Worm (Caenorhabditis elegans): Measurements from ENCODE around the gene K08D10.11.
"Not testable (repeated sequence)": the region's sequence is repeated elsewhere in the genome, so short reads cannot be mapped to it uniquely, and the experiment has no call there.

Gene K08D10.11

DNA sequence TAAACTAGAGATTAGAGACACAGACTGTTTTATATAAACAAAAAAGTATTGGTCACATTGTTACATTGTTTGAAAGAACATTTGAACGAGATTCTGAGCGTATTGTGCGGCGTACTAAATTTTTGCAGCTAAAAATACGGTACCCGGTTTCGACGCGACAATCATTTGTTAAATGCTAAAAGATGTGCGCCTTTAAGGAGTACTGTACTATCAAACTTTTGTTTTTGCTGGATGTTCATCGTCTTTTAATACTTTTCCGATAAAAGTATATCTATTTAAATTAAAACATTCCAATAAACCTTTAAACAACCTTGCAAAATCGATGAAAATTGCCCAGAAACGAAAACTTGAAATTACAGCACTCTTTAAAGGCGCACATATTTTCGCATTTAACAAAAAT is 10.7 kb upstream of the K08D10.11 start, which contains the start of gene K06B9.6:
Gene K06B9.6 (minus strand): TSS at position 101 of the 400 bp plus-strand sequence.
- TF ChIP-seq dao-5, him-1, W03F9.2 (tag; optimal IDR thresholded peaks at IDR 0.05): not testable (repeated sequence)

DNA sequence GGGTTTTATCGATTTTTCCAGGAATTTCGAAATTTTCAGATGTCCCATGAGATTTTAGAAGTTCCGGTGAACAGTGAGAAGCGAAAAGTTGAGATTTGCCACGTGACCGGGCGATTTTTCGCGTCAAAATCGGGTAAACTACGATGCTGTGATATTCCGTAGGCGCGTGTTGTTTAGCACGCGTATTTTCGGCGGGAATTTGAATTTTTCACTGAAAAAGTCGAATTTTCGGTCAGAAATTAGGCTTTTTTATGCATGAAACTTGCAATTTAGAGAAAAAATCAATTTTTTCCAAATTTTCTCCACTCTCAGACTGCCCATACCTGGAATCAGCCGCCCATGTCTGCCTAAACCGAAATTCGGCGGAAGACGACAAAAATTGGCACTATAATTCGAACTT is 7.6 kb downstream of the K08D10.11 start, which contains the start of gene tsen-34:
Gene tsen-34 (plus strand): TSS at position 34 of the 400 bp plus-strand sequence.
- TF ChIP-seq dao-5 (tag; optimal IDR thresholded peaks at IDR 0.05) (no peak), W03F9.2 (tag; optimal IDR thresholded peaks at IDR 0.05) (no peak)

DNA sequence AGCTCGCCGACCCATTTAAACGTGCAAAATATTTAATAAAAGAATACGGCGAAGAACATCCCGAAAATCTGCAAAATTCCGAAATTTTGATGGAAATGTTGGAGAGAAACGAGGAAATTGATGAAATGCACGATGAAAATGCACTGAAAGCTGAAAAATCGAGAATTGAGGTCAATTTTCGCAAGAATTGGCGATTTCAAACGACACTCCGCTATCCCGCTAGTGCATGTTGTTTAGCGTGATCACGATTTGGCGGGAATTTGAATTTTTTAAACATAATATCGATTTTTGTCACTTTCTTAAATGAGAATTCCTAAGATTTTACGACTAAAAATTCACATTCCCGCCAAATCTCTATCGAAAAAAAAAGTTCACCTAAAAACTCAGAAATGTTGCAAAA is 8.4 kb downstream of the K08D10.11 start:
- no peak for TF ChIP-seq dao-5 (tag; optimal IDR thresholded peaks at IDR 0.05)
- TF ChIP-seq him-1 (tag; optimal IDR thresholded peaks at IDR 0.05): no peak
- no peak for TF ChIP-seq W03F9.2 (tag; optimal IDR thresholded peaks at IDR 0.05)

DNA sequence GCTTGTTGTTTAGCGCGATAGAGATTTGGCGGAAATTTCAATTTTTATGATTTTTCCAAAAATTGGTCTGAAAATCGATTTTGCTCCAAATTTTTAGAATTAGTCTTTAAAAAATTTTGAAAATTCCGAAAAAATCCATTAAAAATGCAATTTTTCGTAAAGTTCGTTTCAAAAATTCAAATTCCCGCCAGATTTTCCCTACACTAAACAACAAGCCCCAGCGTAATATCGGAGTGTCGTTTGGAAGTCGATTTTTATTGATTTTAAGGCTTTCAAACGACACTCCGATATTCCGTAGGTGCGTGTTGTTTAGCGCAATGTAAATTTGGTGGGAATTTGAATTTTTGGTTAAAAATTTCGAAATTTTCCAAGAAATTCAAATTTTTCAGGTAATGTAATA is 9.3 kb downstream of the K08D10.11 start:
- no peak for TF ChIP-seq dao-5 (tag; optimal IDR thresholded peaks at IDR 0.05)
- TF ChIP-seq W03F9.2 (tag; optimal IDR thresholded peaks at IDR 0.05): no peak
- TF ChIP-seq him-1 (tag; optimal IDR thresholded peaks at IDR 0.05): no peak

DNA sequence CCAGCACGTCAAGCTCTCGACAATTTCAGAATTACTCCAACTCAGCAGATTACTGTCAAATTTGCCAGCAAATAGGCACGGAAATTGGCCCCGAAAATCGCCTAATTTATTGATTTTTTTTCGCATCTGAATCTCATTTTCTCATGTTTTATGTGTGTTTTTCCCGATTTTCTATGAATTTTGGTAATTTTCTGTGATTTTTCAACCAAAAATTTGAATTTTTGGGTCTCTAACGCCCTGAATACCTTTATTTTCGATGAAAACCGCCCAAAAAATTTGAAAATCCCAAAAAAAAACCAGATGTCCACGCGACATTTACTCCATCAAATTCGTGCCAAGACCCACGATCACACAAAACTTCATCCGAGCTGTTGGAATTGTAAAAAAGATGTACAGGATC is 9.9 kb downstream of the K08D10.11 start, which contains the start of gene dnj-15:
Gene dnj-15 (plus strand): TSS at position 301 of the 400 bp plus-strand sequence.
- no peak for TF ChIP-seq him-1 (tag; optimal IDR thresholded peaks at IDR 0.05)
- no peak for TF ChIP-seq W03F9.2 (tag; optimal IDR thresholded peaks at IDR 0.05)
- TF ChIP-seq dao-5 (tag; optimal IDR thresholded peaks at IDR 0.05): no peak

DNA sequence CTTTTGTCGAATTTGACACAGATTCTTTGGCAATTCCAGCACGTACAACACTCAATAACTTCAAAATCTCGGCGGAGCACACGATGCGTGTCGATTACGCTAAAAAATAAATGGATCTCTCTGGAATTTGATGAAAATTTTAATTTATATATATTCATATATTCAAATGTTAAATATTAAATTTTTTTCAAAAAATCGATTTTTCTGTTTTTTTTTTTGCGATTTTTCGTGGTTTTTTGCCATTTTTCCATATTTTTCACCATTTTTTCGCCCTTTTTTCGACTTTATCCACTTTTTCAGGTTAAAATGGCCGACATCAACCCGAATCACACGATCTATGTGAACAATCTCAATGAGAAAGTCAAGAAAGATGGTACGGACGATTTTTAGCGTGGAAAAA is 12.2 kb downstream of the K08D10.11 start, which contains the start of gene rnp-3:
Gene rnp-3 (plus strand): TSS at position 301 of the 400 bp plus-strand sequence.
- TF ChIP-seq W03F9.2 (tag; optimal IDR thresholded peaks at IDR 0.05) (no peak), him-1 (tag; optimal IDR thresholded peaks at IDR 0.05) (no peak), dao-5 (tag; optimal IDR thresholded peaks at IDR 0.05) (no peak)

DNA sequence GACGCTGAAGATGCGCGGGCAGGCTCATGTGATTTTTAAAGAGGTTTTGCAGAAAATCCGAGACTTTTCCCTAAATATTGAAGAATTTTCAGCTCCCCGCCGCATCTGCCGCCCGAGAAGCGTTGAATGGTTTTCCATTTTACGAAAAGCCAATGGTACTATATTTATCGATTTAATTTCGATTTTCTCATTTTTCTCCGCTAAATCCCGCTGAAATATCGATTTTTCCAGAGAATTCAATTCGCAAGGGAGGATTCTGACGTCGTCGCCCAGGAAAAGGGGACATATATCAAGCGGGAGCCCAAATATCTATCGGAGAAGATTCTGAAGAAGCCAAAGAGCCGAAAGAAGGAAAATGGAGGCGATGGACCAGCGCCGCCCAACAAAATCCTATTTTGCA is 13.8 kb downstream of the K08D10.11 start:
- TF ChIP-seq W03F9.2 (tag; optimal IDR thresholded peaks at IDR 0.05): no peak
- TF ChIP-seq him-1 (tag; optimal IDR thresholded peaks at IDR 0.05): no peak
- TF ChIP-seq dao-5 (tag; optimal IDR thresholded peaks at IDR 0.05): no peak

DNA sequence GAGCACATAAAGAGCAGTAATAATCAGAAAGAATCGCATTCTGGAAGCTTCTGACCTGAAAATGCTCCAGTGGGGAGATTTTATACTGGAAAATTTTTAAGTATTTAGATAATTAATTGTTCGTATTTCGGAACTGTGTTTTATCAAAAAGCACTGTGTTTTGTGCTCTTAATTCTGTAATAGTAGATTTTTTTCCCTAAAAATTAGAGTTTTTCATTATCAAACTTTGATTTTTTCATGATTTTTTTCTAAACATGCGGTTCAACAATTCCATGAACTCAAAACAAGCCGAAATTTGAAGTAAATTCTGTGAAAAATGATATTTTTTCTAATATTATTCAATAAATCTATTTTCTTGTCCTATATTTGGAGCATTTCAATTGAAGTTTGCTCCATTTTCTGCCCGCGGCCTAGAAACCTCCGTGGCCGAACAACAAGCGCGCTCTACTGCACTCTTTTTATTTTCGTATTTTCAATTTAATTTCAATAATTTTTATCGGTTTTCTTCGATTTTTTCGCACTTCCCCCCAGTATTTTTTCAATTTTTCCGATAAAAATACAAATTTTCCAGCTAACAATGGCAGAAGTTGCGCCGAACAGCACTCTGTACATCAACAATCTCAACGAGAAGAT is 14.4 kb downstream of the K08D10.11 start, which contains the start of the genes K08D10.13 and rnp-2:
Gene K08D10.13 (minus strand): TSS at position 51 of the 633 bp plus-strand sequence.
Gene rnp-2 (plus strand): TSS at position 546 of the 633 bp plus-strand sequence.
- TF ChIP-seq dao-5 (tag; optimal IDR thresholded peaks at IDR 0.05) (no peak), W03F9.2 (tag; optimal IDR thresholded peaks at IDR 0.05) (peak; percentile 64), him-1 (tag; optimal IDR thresholded peaks at IDR 0.05) (no peak)

DNA sequence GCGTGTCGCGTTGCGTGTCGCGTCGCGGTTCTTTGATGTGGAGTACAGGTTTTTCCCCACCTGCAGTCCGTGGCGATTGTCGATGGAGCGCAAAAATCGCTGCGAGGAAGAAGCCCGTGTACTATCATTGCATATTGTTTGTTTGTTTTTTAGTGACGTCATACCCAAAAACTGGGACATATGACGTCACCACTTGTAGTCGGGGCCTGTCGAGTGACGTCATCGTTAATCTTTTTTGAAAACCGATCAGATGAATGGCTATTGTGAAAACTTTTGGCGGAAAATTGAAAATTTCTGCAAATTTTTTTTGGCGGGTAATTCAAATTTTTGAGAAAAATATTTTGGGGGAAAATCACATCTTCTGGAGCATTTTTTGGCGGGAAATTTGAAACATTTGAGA is 18.7 kb downstream of the K08D10.11 start:
- TF ChIP-seq dao-5 (tag; optimal IDR thresholded peaks at IDR 0.05) (no peak), him-1 (tag; optimal IDR thresholded peaks at IDR 0.05) (no peak)

DNA sequence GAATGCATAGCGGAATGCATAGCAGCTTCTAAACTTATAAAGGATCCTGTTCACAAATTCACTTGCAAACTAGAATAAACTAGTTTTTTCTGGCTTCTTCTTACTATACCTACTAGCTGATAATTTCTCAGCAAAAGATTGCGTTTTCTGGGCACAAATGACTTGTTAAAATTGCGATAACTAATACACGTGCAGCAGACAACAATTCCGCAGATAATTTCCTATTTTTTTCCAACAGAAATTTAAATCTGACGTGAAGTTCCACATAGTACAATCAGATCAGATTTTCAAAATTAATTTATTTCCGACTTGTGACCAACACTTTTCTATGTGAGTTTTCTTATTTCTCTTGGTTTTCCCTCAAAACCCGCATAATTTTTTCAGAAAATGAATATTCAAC is 21.6 kb downstream of the K08D10.11 start, which contains the start of gene scrm-8:
Gene scrm-8 (plus strand): TSS at position 301 of the 400 bp plus-strand sequence.
- TF ChIP-seq dao-5 (tag; optimal IDR thresholded peaks at IDR 0.05): no peak
- no peak for TF ChIP-seq W03F9.2 (tag; optimal IDR thresholded peaks at IDR 0.05)
- TF ChIP-seq him-1 (tag; optimal IDR thresholded peaks at IDR 0.05): no peak

DNA sequence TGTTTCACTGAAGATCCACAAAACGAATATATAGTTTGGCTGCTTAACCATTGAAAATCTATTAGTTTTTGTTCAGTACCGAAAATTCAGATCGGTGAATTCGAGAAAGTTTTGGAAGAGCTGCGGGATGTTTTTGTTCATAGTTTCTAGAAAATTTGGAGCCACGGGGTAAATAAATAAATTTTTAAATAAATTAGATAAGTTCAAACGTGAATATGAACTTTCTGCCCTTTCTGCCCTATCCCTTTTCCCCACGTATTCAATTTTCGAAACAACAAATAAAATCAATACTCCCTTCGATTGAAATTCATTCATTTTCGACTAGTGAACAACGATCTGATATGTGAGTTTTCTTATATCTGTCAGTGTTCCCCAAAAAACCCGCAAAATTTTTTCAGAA is 23.9 kb downstream of the K08D10.11 start, which contains the start of gene scrm-5:
Gene scrm-5 (plus strand): TSS at position 301 of the 400 bp plus-strand sequence.
- TF ChIP-seq him-1 (tag; optimal IDR thresholded peaks at IDR 0.05): no peak
- no peak for TF ChIP-seq W03F9.2 (tag; optimal IDR thresholded peaks at IDR 0.05)
- no peak for TF ChIP-seq dao-5 (tag; optimal IDR thresholded peaks at IDR 0.05)

DNA sequence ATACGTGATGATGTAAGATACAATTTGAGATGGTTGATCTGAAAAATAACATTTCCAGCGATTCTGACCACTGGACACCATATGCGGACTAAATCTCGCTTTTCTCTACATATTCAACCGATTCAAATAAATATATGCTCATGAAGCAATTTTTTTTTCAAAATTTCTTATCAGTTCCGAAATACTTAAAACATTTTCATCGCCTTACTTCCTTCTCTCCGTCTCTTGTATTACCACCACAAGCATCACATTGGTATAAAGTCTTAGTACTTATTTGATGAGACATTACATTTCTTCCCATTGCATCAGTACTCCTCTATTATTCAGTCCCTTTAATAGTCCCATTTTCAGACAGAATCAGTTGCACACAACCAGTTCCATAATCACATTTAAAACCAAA is 31.4 kb downstream of the K08D10.11 start, which contains the start of gene K08D10.14:
Gene K08D10.14 (plus strand): TSS at position 301 of the 400 bp plus-strand sequence.
- no peak for TF ChIP-seq dao-5 (tag; optimal IDR thresholded peaks at IDR 0.05)
- no peak for TF ChIP-seq him-1 (tag; optimal IDR thresholded peaks at IDR 0.05)
- TF ChIP-seq W03F9.2 (tag; optimal IDR thresholded peaks at IDR 0.05): no peak

DNA sequence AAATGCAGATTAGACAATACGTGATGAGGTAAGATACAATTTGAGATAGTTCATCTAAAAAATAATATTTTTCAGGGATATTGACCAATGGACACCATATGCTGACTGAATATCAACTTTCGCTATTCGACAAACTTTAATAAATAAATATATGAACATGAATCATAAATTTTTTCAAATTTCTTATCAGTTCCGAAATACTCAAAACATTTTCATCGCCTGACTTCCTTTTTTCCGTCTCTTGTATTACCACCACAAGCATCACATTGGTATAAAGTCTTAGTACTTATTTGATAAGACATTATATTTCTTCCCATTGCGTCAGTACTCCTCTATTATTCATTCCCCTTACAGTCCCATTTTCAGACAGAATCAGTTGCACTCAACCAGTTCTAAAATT is 33.9 kb downstream of the K08D10.11 start, which contains the start of the genes K08D10.10 and R07C12.1:
Gene K08D10.10 (plus strand): TSS at position 93 of the 400 bp plus-strand sequence.
Gene R07C12.1 (plus strand): TSS at position 314 of the 400 bp plus-strand sequence.
- TF ChIP-seq W03F9.2 (tag; optimal IDR thresholded peaks at IDR 0.05) (no peak), him-1 (tag; optimal IDR thresholded peaks at IDR 0.05) (no peak), dao-5 (tag; optimal IDR thresholded peaks at IDR 0.05) (no peak)

DNA sequence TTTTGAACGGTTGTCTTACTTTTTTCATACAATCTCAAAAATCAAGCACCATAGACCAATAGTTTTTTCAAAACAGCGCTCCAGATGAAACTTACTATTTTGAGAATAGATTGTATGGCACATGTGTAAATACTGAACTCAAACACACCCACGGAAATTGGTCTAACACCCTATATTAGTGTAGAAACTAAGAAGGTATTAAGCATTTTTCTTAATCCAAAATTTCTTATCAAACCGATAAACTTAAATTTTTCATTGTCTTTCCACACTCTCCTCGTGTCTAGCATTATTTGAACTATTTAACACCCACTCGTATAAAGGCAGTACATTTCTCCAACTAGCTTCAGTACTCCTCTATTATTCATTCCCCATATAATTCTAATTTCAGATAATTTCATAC is 35.9 kb downstream of the K08D10.11 start:
- no peak for TF ChIP-seq W03F9.2 (tag; optimal IDR thresholded peaks at IDR 0.05)
- no peak for TF ChIP-seq him-1 (tag; optimal IDR thresholded peaks at IDR 0.05)
- no peak for TF ChIP-seq dao-5 (tag; optimal IDR thresholded peaks at IDR 0.05)
